Worm (Caenorhabditis elegans) whole organism, midembryonic: Measurements from ENCODE around the gene vang-1.

Experiments
- T22C8.4 ChIP-seq: fragments of 200-800 bp; sonication (Bioruptor generic); IDR thresholded peaks from 2 replicates; pipeline ENCODE4 v1.3.6; 2022; ENCODE audit warnings: missing genetic modification characterization, missing compliant biosample characterization
- cog-1 ChIP-seq: sonication (generic microtip); optimal IDR thresholded peaks from 2 replicates; lab custom pipeline; 2016; ENCODE audit warnings: missing genetic modification characterization, missing compliant biosample characterization
- flt-1 ChIP-seq: fragments of 200-800 bp; sonication (Bioruptor generic); IDR thresholded peaks from 2 replicates; pipeline ENCODE4 v1.3.6; 2022; ENCODE audit warnings: missing genetic modification characterization, missing compliant biosample characterization
- klf-2 ChIP-seq: fragments of 200-800 bp; sonication (Bioruptor generic); conservative IDR thresholded peaks from 2 replicates; pipeline ENCODE4 v1.3.6; 2022; ENCODE audit warnings: missing genetic modification reagents, missing genetic modification characterization, missing compliant biosample characterization
- med-1 ChIP-seq: sonication (generic microtip); optimal IDR thresholded peaks from 2 replicates; lab custom pipeline; 2017; ENCODE audit warnings: missing genetic modification characterization, mild to moderate bottlenecking, missing compliant biosample characterization, antibody characterized with exemption, missing genetic modification reagents; ENCODE audit not compliant: insufficient read depth
- ref-1 ChIP-seq: fragments of 200-800 bp; sonication (Bioruptor generic); conservative IDR thresholded peaks from 2 replicates; pipeline ENCODE4 v1.3.6; 2022; ENCODE audit warnings: missing genetic modification reagents, missing genetic modification characterization, missing compliant biosample characterization
- tab-1 ChIP-seq: fragments of 200-800 bp; sonication (Bioruptor generic); IDR thresholded peaks from 2 replicates; pipeline ENCODE4 v1.3.6; 2022; ENCODE audit warnings: missing genetic modification characterization, missing compliant biosample characterization
- ztf-23 ChIP-seq: fragments of 200-800 bp; sonication (Bioruptor generic); IDR thresholded peaks from 2 replicates; pipeline ENCODE4 v1.3.6; 2022; ENCODE audit warnings: missing genetic modification reagents, missing genetic modification characterization, missing compliant biosample characterization
- ztf-29 ChIP-seq: fragments of 200-800 bp; sonication (Bioruptor generic); IDR thresholded peaks from 2 replicates; pipeline ENCODE4 v1.3.6; 2022; ENCODE audit warnings: missing genetic modification reagents, missing genetic modification characterization, missing compliant biosample characterization

The vang-1 gene

DNA sequence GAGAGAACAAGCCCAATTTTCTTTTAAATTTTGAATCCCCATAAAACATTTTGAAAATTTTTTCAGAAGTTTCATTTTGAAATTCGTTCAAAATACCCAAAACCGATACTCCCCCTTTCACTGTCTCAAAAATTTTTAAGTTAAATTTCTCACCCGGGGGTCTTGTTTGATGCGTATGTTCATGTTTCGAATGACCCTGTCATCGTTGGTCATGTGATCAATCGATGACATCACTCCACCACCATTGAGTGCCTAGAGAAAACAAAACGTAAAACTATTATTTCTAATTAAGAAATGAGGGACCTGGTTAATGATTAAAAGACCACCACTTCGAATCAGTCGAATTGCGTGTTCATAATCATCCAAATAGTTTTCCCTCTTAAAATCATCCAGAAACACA lies 27.3 kb upstream of the vang-1 start:
- TF ChIP-seq klf-2 (GFP tag; lab: Robert Waterston, UW): no peak
- TF ChIP-seq ref-1 (GFP tag; lab: Robert Waterston, UW): no peak
- TF ChIP-seq med-1 (GFP tag; lab: Kevin White, UChicago): no peak
- no peak for TF ChIP-seq cog-1 (tag; lab: Kevin White, UChicago)
- TF ChIP-seq tab-1 (GFP tag; lab: Robert Waterston, UW): no peak
- TF ChIP-seq ztf-29: no peak
- TF ChIP-seq ztf-23: no peak
- no peak for TF ChIP-seq flt-1 (GFP tag; lab: Robert Waterston, UW)
- TF ChIP-seq T22C8.4 (GFP tag; lab: Robert Waterston, UW): no peak

DNA sequence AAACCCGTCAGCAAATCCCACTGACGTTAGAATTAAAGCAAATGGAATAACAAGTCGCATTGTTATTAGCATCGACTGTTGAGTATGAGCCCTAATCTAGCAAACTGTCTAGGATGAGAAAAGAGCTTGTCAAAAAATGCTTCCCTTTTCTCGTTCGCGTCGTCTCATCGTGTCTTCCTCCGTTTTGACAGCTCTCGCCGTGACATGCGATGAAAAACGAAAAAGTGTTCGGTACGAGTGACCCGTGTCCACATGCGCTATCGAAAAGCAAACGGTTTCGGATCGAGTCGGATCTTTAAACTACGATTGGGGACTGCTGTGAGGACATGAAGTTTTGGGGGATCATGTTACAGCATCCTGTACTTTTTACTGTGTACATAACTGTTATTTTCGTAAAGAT lies 23.3 kb upstream of the vang-1 start, which contains the start of gene comt-1:
Gene comt-1 (minus strand): TSS at position 101 of the 400 bp plus-strand sequence.
- TF ChIP-seq tab-1 (GFP tag; lab: Robert Waterston, UW): no peak
- TF ChIP-seq cog-1 (tag; lab: Kevin White, UChicago): no peak
- TF ChIP-seq med-1 (GFP tag; lab: Kevin White, UChicago): no peak
- TF ChIP-seq ztf-29: no peak
- TF ChIP-seq T22C8.4 (GFP tag; lab: Robert Waterston, UW): no peak
- TF ChIP-seq klf-2 (GFP tag; lab: Robert Waterston, UW): no peak

DNA sequence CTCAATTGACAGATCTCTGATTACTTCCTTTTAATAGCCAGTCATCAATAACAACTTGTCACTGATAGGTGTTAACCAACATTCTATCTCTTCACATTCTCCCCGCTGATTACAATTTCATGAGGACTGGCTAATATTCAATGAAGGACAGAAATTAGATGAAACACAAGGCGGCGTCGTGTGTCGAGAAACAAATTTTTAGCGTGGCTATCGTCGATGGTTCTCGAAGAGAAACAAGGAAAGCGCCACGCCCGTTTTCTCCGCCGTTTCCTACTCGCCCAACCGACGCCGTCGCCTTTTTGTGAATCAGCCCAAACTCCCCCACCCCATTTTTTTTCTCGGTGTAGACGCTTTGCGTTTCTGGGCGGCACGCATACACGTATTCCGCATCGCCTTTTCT lies 21.7 kb upstream of the vang-1 start, which contains the start of gene F53B3.6:
Gene F53B3.6 (plus strand): TSS at position 284 of the 400 bp plus-strand sequence.
- no peak for TF ChIP-seq ztf-23
- TF ChIP-seq cog-1 (tag; lab: Kevin White, UChicago): no peak
- TF ChIP-seq flt-1 (GFP tag; lab: Robert Waterston, UW): no peak
- no peak for TF ChIP-seq med-1 (GFP tag; lab: Kevin White, UChicago)
- TF ChIP-seq ztf-29: no peak

DNA sequence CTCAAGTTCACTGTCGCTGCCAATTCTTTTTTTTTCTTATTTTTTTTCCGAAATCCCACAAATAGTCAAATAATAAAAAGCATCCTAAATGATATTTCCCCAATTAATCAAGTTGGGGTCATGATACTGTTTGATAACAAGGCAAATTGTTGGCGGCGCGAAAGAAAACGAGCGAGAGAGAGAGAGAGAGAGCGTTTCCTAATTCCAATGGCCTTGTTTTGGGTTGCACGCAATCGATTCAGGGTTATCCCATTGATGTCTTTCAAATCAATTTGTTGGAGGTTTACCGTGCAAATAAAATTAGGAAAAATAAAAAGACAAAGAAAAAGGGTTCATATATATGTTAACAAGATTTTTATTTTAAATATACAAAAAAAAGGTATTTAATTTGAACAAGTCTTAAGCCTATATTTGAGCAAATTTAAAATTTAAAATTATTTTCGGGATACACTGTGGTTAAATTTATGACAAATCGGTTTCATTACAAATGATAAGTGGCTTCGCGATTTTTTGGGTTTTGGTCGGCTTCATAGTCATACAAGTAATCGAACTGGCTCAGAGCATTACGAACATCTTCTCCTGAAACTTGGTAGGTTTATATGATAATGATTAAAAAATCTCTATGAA lies 20.0 kb upstream of the vang-1 start:
- no peak for TF ChIP-seq flt-1 (GFP tag; lab: Robert Waterston, UW)
- no peak for TF ChIP-seq med-1 (GFP tag; lab: Kevin White, UChicago)
- TF ChIP-seq klf-2 (GFP tag; lab: Robert Waterston, UW): no peak
- TF ChIP-seq cog-1 (tag; lab: Kevin White, UChicago): no peak
- TF ChIP-seq ztf-29: no peak
- no peak for TF ChIP-seq ref-1 (GFP tag; lab: Robert Waterston, UW)
- no peak for TF ChIP-seq tab-1 (GFP tag; lab: Robert Waterston, UW)
- TF ChIP-seq T22C8.4 (GFP tag; lab: Robert Waterston, UW): no peak

DNA sequence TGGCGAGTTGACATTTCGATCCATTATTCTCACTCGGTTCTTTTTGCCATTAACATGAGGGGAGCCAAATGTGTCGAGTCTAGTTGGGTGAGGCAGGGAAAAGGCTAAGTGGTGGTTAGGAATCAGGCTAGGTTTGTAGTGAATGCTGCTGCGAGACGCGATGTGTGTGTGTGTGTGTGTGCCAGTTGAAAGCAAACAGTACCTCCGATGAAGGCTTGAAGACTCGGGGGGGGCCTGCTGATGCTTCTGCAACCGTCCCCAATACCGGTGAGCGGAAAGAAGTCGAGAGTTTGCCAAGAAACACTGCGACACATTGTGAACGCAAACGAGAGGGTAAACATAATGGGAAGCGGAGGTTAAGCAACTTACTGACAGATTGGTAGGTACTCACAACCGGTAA lies 14.6 kb upstream of the vang-1 start, which contains the start of gene F53B3.3:
Gene F53B3.3 (minus strand): TSS at position 101 of the 400 bp plus-strand sequence.
- TF ChIP-seq cog-1 (tag; lab: Kevin White, UChicago) (no peak), ztf-29 (0 out of 2 replicates have a peak, but pooled peaks have one; percentile 12)

DNA sequence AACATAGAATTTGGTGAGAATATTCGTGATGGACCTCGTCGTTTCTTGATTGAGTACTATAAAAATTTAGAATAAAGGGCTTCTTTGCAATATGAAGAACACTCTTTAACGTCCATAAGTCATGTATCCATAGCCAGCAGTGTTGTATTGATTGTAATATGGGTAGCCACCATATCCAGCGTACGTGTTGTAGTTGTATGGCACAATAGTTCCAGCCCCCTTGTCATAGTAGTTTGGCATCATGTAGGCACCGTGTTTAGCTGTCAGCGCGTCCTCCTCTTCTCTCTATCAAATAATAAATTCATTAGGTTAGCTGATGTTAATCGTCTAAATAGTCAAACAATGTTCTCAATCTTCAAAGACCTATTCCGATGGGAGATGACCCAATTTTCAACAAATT lies 12.4 kb upstream of the vang-1 start:
- TF ChIP-seq klf-2 (GFP tag; lab: Robert Waterston, UW) (no peak), tab-1 (GFP tag; lab: Robert Waterston, UW) (no peak), ref-1 (GFP tag; lab: Robert Waterston, UW) (no peak), ztf-29 (no peak), T22C8.4 (GFP tag; lab: Robert Waterston, UW) (no peak), ztf-23 (no peak), med-1 (GFP tag; lab: Kevin White, UChicago) (no peak), cog-1 (tag; lab: Kevin White, UChicago) (no peak), flt-1 (GFP tag; lab: Robert Waterston, UW) (no peak)

DNA sequence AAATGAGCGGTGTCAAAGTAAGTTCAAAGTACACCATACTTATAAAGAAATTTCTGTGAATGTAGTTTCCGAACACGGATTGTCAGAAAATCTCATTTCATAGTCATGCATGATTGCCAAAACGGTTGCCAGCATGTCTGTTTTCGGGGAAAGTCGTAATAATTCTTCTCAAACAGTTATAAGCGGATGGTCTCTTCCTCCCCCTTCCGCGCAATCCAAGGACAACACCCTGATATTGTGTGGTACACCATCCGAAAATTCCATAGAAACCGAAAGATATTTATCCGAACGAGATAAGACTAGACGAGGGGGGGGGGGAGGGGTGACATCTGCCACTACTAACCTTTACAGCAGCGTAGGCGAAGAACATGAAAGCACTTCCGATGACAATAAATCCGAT lies 11.1 kb upstream of the vang-1 start:
- TF ChIP-seq ztf-29 (no peak), cog-1 (tag; lab: Kevin White, UChicago) (no peak), tab-1 (GFP tag; lab: Robert Waterston, UW) (no peak), klf-2 (GFP tag; lab: Robert Waterston, UW) (no peak), med-1 (GFP tag; lab: Kevin White, UChicago) (no peak), ztf-23 (no peak), flt-1 (GFP tag; lab: Robert Waterston, UW) (no peak), T22C8.4 (GFP tag; lab: Robert Waterston, UW) (no peak), ref-1 (GFP tag; lab: Robert Waterston, UW) (no peak)

DNA sequence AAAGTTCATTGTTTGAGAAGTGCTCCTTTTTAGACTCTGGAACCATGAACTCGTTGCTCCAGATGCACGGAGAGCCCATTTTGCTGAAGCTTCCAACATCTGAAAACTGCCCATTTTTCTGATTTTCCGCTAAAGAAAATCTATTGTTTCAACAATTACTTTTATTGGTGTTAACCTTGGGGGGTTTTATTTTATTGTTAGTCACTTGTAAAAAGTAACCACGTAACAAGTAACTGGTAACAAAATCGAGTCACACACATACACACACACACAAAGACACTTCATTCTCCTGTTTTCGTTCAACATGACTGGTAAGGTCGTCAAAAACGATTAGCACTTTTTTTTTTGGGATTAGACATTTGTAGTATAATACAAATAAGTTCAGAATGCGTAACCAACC lies 8.2 kb upstream of the vang-1 start:
- no peak for TF ChIP-seq ztf-29
- no peak for TF ChIP-seq flt-1 (GFP tag; lab: Robert Waterston, UW)
- TF ChIP-seq klf-2 (GFP tag; lab: Robert Waterston, UW): no peak
- no peak for TF ChIP-seq ref-1 (GFP tag; lab: Robert Waterston, UW)
- TF ChIP-seq cog-1 (tag; lab: Kevin White, UChicago): no peak
- TF ChIP-seq tab-1 (GFP tag; lab: Robert Waterston, UW): no peak
- TF ChIP-seq med-1 (GFP tag; lab: Kevin White, UChicago): no peak
- no peak for TF ChIP-seq T22C8.4 (GFP tag; lab: Robert Waterston, UW)
- TF ChIP-seq ztf-23: no peak

DNA sequence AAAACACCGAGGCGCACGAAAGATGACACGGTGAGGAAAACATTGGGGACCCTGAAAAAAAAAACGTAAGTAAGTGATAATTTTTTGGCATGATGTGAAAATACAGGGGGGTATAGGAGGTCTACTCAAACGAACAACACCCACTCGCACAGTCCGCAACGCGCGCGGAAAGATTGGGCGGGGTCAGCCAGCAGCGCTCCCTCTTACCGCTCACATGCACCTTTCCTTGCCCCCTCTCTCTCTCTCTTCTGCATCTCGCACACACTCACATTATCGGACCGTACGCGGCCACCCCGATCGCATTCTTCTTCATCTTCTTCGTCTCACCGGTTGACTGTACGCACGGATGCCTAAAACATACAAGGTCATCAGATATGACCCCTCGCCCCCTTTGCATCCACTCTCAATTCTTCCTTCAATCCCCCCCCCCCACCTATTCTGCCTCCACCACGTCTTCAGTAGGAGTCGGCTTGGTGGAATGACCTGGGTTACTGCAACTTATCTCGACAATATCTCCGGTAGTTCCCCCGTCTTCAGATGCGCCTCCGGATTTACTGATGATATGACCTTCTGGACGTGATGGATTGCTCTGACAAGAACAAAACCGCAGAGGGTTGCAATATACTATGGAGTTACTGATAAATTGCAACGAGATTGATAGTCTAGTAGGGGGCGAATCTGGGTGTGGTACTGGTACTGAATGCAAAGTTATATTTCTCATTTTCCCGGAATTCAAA lies 6.0 kb upstream of the vang-1 start, which contains the start of gene F53B3.5:
Gene F53B3.5 (minus strand): TSS at position 51 of the 737 bp plus-strand sequence.
- no peak for TF ChIP-seq ztf-23
- TF ChIP-seq flt-1 (GFP tag; lab: Robert Waterston, UW): peak; percentile 67
- TF ChIP-seq tab-1 (GFP tag; lab: Robert Waterston, UW): no peak
- TF ChIP-seq ztf-29: no peak
